Fruit fly (Drosophila melanogaster): ENCODE results near the gene CG43673.

CG43673 gene

DNA sequence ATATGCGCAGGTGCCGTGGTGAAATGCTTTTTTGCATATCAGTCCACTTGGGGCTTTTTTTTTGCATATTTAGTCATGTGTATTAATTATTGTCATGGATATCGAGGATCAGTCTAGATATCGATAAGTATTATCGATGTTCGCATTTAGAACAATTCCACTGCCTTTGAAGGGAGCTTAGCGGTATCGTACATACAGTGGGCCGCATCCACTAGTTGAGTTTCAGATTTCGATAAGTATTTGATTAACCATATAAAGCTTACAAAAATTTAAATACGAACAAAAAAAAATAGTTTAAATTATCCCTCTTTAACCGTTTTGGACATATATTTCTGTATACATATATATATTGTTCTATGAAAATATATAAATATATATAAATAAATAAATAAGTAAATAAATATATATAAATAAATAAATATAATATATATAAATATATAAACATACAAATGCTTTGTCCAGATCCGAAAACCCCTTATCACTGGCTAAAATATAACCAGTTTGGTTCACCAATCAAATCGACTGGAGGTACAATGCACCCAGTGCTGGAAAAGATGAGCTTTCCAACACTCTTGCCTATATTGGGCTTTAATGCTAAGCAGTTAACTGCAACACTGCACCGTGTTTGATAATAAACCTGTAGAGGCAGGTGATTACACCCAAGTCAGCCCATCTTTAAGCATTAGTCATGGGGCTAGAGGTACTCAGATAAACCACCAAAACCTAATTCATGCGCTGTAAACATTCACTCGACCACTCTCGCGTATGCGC, 24.1 kb downstream of the CG43673 start (continued):
- TF ChIP-seq CG17829 (tag; optimal IDR thresholded peaks at IDR 0.05) (peak; percentile 33), CG11504 (tag; optimal IDR thresholded peaks at IDR 0.05) (no peak), pzg (GFP tag; optimal IDR thresholded peaks at IDR 0.05) (peak; percentile 42), Adf1 (GFP tag; IDR thresholded peaks at IDR 0.05) (no peak), sisA (GFP tag; IDR thresholded peaks at IDR 0.05) (no peak), PHDP (tag; optimal IDR thresholded peaks at IDR 0.05) (peak; percentile 7), Oli (tag; optimal IDR thresholded peaks at IDR 0.05) (no peak), CG12391 (tag; optimal IDR thresholded peaks at IDR 0.05) (peak; percentile 34), Mad (GFP tag; optimal IDR thresholded peaks at IDR 0.05) (no peak), CG11247 (GFP tag; IDR thresholded peaks at IDR 0.05) (peak; percentile 17; the same call in 1 of the 2 replicates), pan (optimal IDR thresholded peaks at IDR 0.05) (no peak), pan (GFP tag; optimal IDR thresholded peaks at IDR 0.05 in 1 of 2, IDR thresholded peaks at IDR 0.05 in 1 of 2) (no peak), insv (GFP tag; optimal IDR thresholded peaks at IDR 0.05) (no peak), HLHmδ (GFP tag; optimal IDR thresholded peaks at IDR 0.05) (no peak), az2 (GFP tag; optimal IDR thresholded peaks at IDR 0.05) (peak; percentile 6), tll (GFP tag; optimal IDR thresholded peaks at IDR 0.05) (no peak), YL-1 (GFP tag; optimal IDR thresholded peaks at IDR 0.05) (no peak), vfl (GFP tag; optimal IDR thresholded peaks at IDR 0.05) (no peak), slbo (GFP tag; IDR thresholded peaks at IDR 0.05) (peak; percentile 41), Jarid2 (GFP tag; optimal IDR thresholded peaks at IDR 0.05) (no peak), Xrp1 (GFP tag; IDR thresholded peaks at IDR 0.05) (no peak), CG1529 (GFP tag; optimal IDR thresholded peaks at IDR 0.05) (no peak), Bgb (GFP tag; IDR thresholded peaks at IDR 0.05; ENCODE audit: partially characterized antibody) (peak; percentile 75), knrl (GFP tag; IDR thresholded peaks at IDR 0.05; ENCODE audit: partially characterized antibody) (peak; percentile 71), chif (GFP tag; optimal IDR thresholded peaks at IDR 0.05) (no peak), CG18262 (tag; optimal IDR thresholded peaks at IDR 0.05) (peak; percentile 36), CG10565 (GFP tag; optimal IDR thresholded peaks at IDR 0.05) (no peak), CG5245 (GFP tag; optimal IDR thresholded peaks at IDR 0.05) (peak; percentile 3), Ptx1 (GFP tag; IDR thresholded peaks at IDR 0.05) (peak; percentile 39), hkb (optimal IDR thresholded peaks at IDR 0.05) (no peak), hkb (GFP tag; IDR thresholded peaks at IDR 0.05) (no peak), CG10654 (GFP tag; optimal IDR thresholded peaks at IDR 0.05) (no peak), row (GFP tag; IDR thresholded peaks at IDR 0.05) (peak; percentile 66), CG4730 (GFP tag; IDR thresholded peaks at IDR 0.05) (no peak), ind (GFP tag; optimal IDR thresholded peaks at IDR 0.05) (peak; percentile 3), CG10366 (GFP tag; IDR thresholded peaks at IDR 0.05) (no peak), lilli (GFP tag; optimal IDR thresholded peaks at IDR 0.05) (peak; percentile 23), CG12219 (GFP tag; optimal IDR thresholded peaks at IDR 0.05) (no peak), nom (GFP tag; optimal IDR thresholded peaks at IDR 0.05) (no peak), CG11695 (GFP tag; IDR thresholded peaks at IDR 0.05) (no peak), CG10979 (tag; optimal IDR thresholded peaks at IDR 0.05) (peak; percentile 20), NK7.1 (GFP tag; optimal IDR thresholded peaks at IDR 0.05) (no peak), Six4 (GFP tag; optimal IDR thresholded peaks at IDR 0.05) (peak; percentile 17), Nf-YC (tag; optimal IDR thresholded peaks at IDR 0.05) (peak; percentile 88), CG15073 (GFP tag; optimal IDR thresholded peaks at IDR 0.05) (no peak), CG2116 (GFP tag; optimal IDR thresholded peaks at IDR 0.05) (peak; percentile 36), BtbVII (GFP tag; optimal IDR thresholded peaks at IDR 0.05) (no peak), salm (tag; optimal IDR thresholded peaks at IDR 0.05) (no peak), dpn (GFP tag; optimal IDR thresholded peaks at IDR 0.05) (peak in 1 of 2 experiments; percentile 14), bbx (GFP tag; IDR thresholded peaks at IDR 0.05; ENCODE audit: partially characterized antibody) (peak; percentile 74)
